Worm (Caenorhabditis elegans): Measurements from ENCODE around the gene slc-36.5.
A peak's percentile ranks its signal among the peaks of the same experiment; 100 is the strongest.

The slc-36.5 gene

ce11 chrII:6898017-6898779 lies 21.3 kb upstream of the slc-36.5 start, which contains the start of gene hrpl-1:
hrpl-1 (plus strand) TSS chrII:6898729.
- TF ChIP-seq W03F9.2 (tag; optimal IDR thresholded peaks at IDR 0.05) (no peak), dao-5 (tag; optimal IDR thresholded peaks at IDR 0.05) (no peak), him-1 (tag; optimal IDR thresholded peaks at IDR 0.05) (no peak)

ce11 chrII:6897507-6897906 lies 20.6 kb upstream of the slc-36.5 start, which contains the start of gene C44B7.11:
C44B7.11 (minus strand) TSS chrII:6897540.
- TF ChIP-seq dao-5 (tag; optimal IDR thresholded peaks at IDR 0.05) = no peak
- no peak for TF ChIP-seq him-1 (tag; optimal IDR thresholded peaks at IDR 0.05)
- no peak for TF ChIP-seq W03F9.2 (tag; optimal IDR thresholded peaks at IDR 0.05)

ce11 chrII:6893589-6894245 lies 16.9 kb upstream of the slc-36.5 start, which contains the start of gene adal-1:
adal-1 (minus strand) TSS chrII:6893639.
- TF ChIP-seq him-1 (tag; optimal IDR thresholded peaks at IDR 0.05) = no peak
- no peak for TF ChIP-seq W03F9.2 (tag; optimal IDR thresholded peaks at IDR 0.05)

- TF ChIP-seq him-1 (tag; optimal IDR thresholded peaks at IDR 0.05) (no peak), W03F9.2 (tag; optimal IDR thresholded peaks at IDR 0.05) (no peak), dao-5 (tag; optimal IDR thresholded peaks at IDR 0.05) (no peak)
These were observed 15.0 kb upstream of the slc-36.5 start for ce11 chrII:6891838-6892237.

ce11 chrII:6891176-6891575 lies 14.3 kb upstream of the slc-36.5 start:
- TF ChIP-seq W03F9.2 (tag; optimal IDR thresholded peaks at IDR 0.05) (no peak), dao-5 (tag; optimal IDR thresholded peaks at IDR 0.05) (no peak)

- TF ChIP-seq W03F9.2 (tag; optimal IDR thresholded peaks at IDR 0.05) (no peak), him-1 (tag; optimal IDR thresholded peaks at IDR 0.05) (no peak), dao-5 (tag; optimal IDR thresholded peaks at IDR 0.05) (no peak)
These were observed 13.2 kb upstream of the slc-36.5 start, which contains the start of gene acer-1 for ce11 chrII:6890095-6890494. acer-1 (minus strand) TSS chrII:6890400.

ce11 chrII:6889580-6889922 lies 12.7 kb upstream of the slc-36.5 start:
- TF ChIP-seq dao-5 (tag; optimal IDR thresholded peaks at IDR 0.05) (no peak), W03F9.2 (tag; optimal IDR thresholded peaks at IDR 0.05) (no peak), him-1 (tag; optimal IDR thresholded peaks at IDR 0.05) (no peak)

- TF ChIP-seq dao-5 (tag; optimal IDR thresholded peaks at IDR 0.05) = no peak
- TF ChIP-seq W03F9.2 (tag; optimal IDR thresholded peaks at IDR 0.05) = no peak
- no peak for TF ChIP-seq him-1 (tag; optimal IDR thresholded peaks at IDR 0.05)
These were observed 12.1 kb upstream of the slc-36.5 start for ce11 chrII:6888661-6889579.

ce11 chrII:6888211-6888610 lies 11.4 kb upstream of the slc-36.5 start:
- no peak for TF ChIP-seq dao-5 (tag; optimal IDR thresholded peaks at IDR 0.05)
- peak; percentile 11 for TF ChIP-seq him-1 (tag; optimal IDR thresholded peaks at IDR 0.05)
- TF ChIP-seq W03F9.2 (tag; optimal IDR thresholded peaks at IDR 0.05) = peak; percentile 37

ce11 chrII:6887319-6888005 lies 10.6 kb upstream of the slc-36.5 start, which contains the start of gene pmp-2:
pmp-2 (minus strand) TSS chrII:6887805.
- TF ChIP-seq W03F9.2 (tag; optimal IDR thresholded peaks at IDR 0.05) = no peak
- TF ChIP-seq dao-5 (tag; optimal IDR thresholded peaks at IDR 0.05) = no peak
- TF ChIP-seq him-1 (tag; optimal IDR thresholded peaks at IDR 0.05) = no peak

ce11 chrII:6884568-6884967 lies 7.7 kb upstream of the slc-36.5 start:
- TF ChIP-seq W03F9.2 (tag; optimal IDR thresholded peaks at IDR 0.05) (no peak), him-1 (tag; optimal IDR thresholded peaks at IDR 0.05) (no peak), dao-5 (tag; optimal IDR thresholded peaks at IDR 0.05) (no peak)

- TF ChIP-seq dao-5 (tag; optimal IDR thresholded peaks at IDR 0.05) (no peak), W03F9.2 (tag; optimal IDR thresholded peaks at IDR 0.05) (no peak), him-1 (tag; optimal IDR thresholded peaks at IDR 0.05) (no peak)
These were observed 6.9 kb upstream of the slc-36.5 start, which contains the start of gene pmp-1 for ce11 chrII:6883716-6884115. pmp-1 (minus strand) TSS chrII:6883754.

ce11 chrII:6882335-6882734 lies 5.5 kb upstream of the slc-36.5 start:
- TF ChIP-seq W03F9.2 (tag; optimal IDR thresholded peaks at IDR 0.05) (no peak), dao-5 (tag; optimal IDR thresholded peaks at IDR 0.05) (no peak), him-1 (tag; optimal IDR thresholded peaks at IDR 0.05) (no peak)

Measured in whole organism, L4/young adult.